Fruit fly (Drosophila melanogaster): ENCODE measurements around the gene Ge-1.

DNA sequence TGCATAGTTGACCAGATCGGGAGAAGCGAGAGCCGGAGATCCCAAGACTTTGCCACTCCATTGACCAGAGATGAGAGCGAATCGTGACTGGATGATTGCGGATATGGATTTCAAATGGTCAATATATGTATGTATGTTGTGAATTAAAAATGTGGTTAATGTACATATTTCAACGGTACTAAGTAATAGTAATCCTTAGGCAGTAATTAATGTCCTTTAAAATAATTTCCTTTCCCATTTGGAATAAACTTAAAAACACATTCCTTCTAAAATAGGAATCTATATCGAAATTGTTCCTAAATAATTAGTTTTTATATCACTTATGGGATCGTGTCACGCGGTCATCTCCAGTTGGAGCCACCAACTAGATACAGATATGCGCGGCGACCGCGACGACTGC lies 26.7 kb downstream of the Ge-1 start:
- TF ChIP-seq CG8478 (optimal IDR thresholded peaks at IDR 0.05): no peak
- no peak for TF ChIP-seq psq (optimal IDR thresholded peaks at IDR 0.05)
- no peak for TF ChIP-seq usp (GFP tag; optimal IDR thresholded peaks at IDR 0.05)
- no peak for TF ChIP-seq EcR (GFP tag; optimal IDR thresholded peaks at IDR 0.05)
- TF ChIP-seq Dll (optimal IDR thresholded peaks at IDR 0.05): no peak
- no peak for TF ChIP-seq pan (optimal IDR thresholded peaks at IDR 0.05)

Data from whole organism.